Worm (Caenorhabditis elegans): ENCODE measurements around the gene C27H6.9.
"Not testable (repeated sequence)": the region's sequence is repeated elsewhere in the genome, so short reads cannot be mapped to it uniquely, and the experiment has no call there.

The C27H6.9 gene

ce11 chrV:9978425-9978824 is 4.2 kb upstream of the C27H6.9 start (continued):
- no peak for TF ChIP-seq nhr-23 (tag; optimal IDR thresholded peaks at IDR 0.05)
- no peak for TF ChIP-seq skn-1 (tag; optimal IDR thresholded peaks at IDR 0.05)
- TF ChIP-seq ama-1 (optimal IDR thresholded peaks at IDR 0.05), result no peak
- TF ChIP-seq unc-39 (tag; optimal IDR thresholded peaks at IDR 0.05), result no peak
- no peak for TF ChIP-seq nhr-77 (tag; optimal IDR thresholded peaks at IDR 0.05)

ce11 chrV:9980731-9981483 is 1.8 kb upstream of the C27H6.9 start, which contains the start of the genes ruvb-1 and tofu-1:
Gene ruvb-1 (minus strand): TSS chrV:9980802.
Gene tofu-1 (plus strand): TSS chrV:9981147.
- TF ChIP-seq sma-3 (GFP tag; optimal IDR thresholded peaks at IDR 0.05), result peak; percentile 91
- peak; percentile 58 for TF ChIP-seq C34F6.9 (tag; optimal IDR thresholded peaks at IDR 0.05)
- TF ChIP-seq sem-4 (tag; optimal IDR thresholded peaks at IDR 0.05), result peak; percentile 40
- TF ChIP-seq crh-2 (tag; optimal IDR thresholded peaks at IDR 0.05), result peak; percentile 65
- peak in 1 of 2 experiments; percentile 62 for TF ChIP-seq lsy-2 (tag; optimal IDR thresholded peaks at IDR 0.05)
- TF ChIP-seq unc-55 (GFP tag; optimal IDR thresholded peaks at IDR 0.05), result peak; percentile 58
- peak; percentile 5 for TF ChIP-seq blmp-1 (tag; optimal IDR thresholded peaks at IDR 0.05; ENCODE audit: insufficient read depth)
- peak; percentile 14 for TF ChIP-seq egl-27 (tag; optimal IDR thresholded peaks at IDR 0.05)
- TF ChIP-seq sma-9 (GFP tag; optimal IDR thresholded peaks at IDR 0.05), result peak; percentile 22
- TF ChIP-seq sma-9 (tag; optimal IDR thresholded peaks at IDR 0.05), result not testable (repeated sequence)
- TF ChIP-seq nhr-129 (tag; optimal IDR thresholded peaks at IDR 0.05), result peak; percentile 22
- peak; percentile 80 for TF ChIP-seq lin-13 (GFP tag; optimal IDR thresholded peaks at IDR 0.05)
- peak; percentile 68 for TF ChIP-seq gmeb-1 (tag; optimal IDR thresholded peaks at IDR 0.05)
- TF ChIP-seq fos-1 (tag; optimal IDR thresholded peaks at IDR 0.05), result peak; percentile 26
- TF ChIP-seq nhr-21 (tag; optimal IDR thresholded peaks at IDR 0.05), result peak; percentile 41
- TF ChIP-seq F13H6.1 (tag; optimal IDR thresholded peaks at IDR 0.05), result peak; percentile 85
- peak; percentile 56 for TF ChIP-seq lin-11 (tag; optimal IDR thresholded peaks at IDR 0.05)

- TF ChIP-seq unc-39 (tag; optimal IDR thresholded peaks at IDR 0.05) (no peak), nhr-10 (tag; optimal IDR thresholded peaks at IDR 0.05) (no peak), lsy-2 (tag; optimal IDR thresholded peaks at IDR 0.05) (peak in 1 of 2 experiments; percentile 25), nhr-25 (tag; optimal IDR thresholded peaks at IDR 0.05) (no peak), elt-1 (tag; optimal IDR thresholded peaks at IDR 0.05) (no peak), alr-1 (tag; optimal IDR thresholded peaks at IDR 0.05) (no peak)
Observed at ce11 chrV:9983529-9983928, 861 bp downstream of the C27H6.9 start.

ce11 chrV:9984821-9985220 is 2.2 kb downstream of the C27H6.9 start:
- TF ChIP-seq ama-1 (optimal IDR thresholded peaks at IDR 0.05) (peak; percentile 29), nhr-21 (tag; optimal IDR thresholded peaks at IDR 0.05) (no peak), unc-55 (GFP tag; optimal IDR thresholded peaks at IDR 0.05) (peak; percentile 52), C34F6.9 (tag; optimal IDR thresholded peaks at IDR 0.05) (peak; percentile 23), unc-62 (GFP tag; optimal IDR thresholded peaks at IDR 0.05) (no peak), gmeb-1 (tag; optimal IDR thresholded peaks at IDR 0.05) (no peak), F13H6.1 (tag; optimal IDR thresholded peaks at IDR 0.05) (peak; percentile 3), fos-1 (tag; optimal IDR thresholded peaks at IDR 0.05) (peak; percentile 58), blmp-1 (tag; optimal IDR thresholded peaks at IDR 0.05; ENCODE audit: insufficient read depth) (no peak), nhr-10 (tag; optimal IDR thresholded peaks at IDR 0.05) (no peak), nhr-23 (tag; optimal IDR thresholded peaks at IDR 0.05) (no peak), nhr-11 (tag; optimal IDR thresholded peaks at IDR 0.05) (peak; percentile 53), Y55F3AM.14 (GFP tag; optimal IDR thresholded peaks at IDR 0.05) (no peak), lin-11 (tag; optimal IDR thresholded peaks at IDR 0.05) (no peak), sem-4 (tag; optimal IDR thresholded peaks at IDR 0.05) (no peak), sma-3 (GFP tag; optimal IDR thresholded peaks at IDR 0.05) (no peak), crh-2 (tag; optimal IDR thresholded peaks at IDR 0.05) (peak; percentile 33), R02D3.7 (tag; optimal IDR thresholded peaks at IDR 0.05) (no peak)

ce11 chrV:9985227-9985864 is 2.7 kb downstream of the C27H6.9 start:
- no peak for TF ChIP-seq nhr-129 (tag; optimal IDR thresholded peaks at IDR 0.05)
- TF ChIP-seq F13H6.1 (tag; optimal IDR thresholded peaks at IDR 0.05), result peak; percentile 5
- no peak for TF ChIP-seq lin-13 (GFP tag; optimal IDR thresholded peaks at IDR 0.05)
- peak in 1 of 2 experiments; percentile 17 for TF ChIP-seq lsy-2 (tag; optimal IDR thresholded peaks at IDR 0.05)
- peak; percentile 51 for TF ChIP-seq sma-9 (GFP tag; optimal IDR thresholded peaks at IDR 0.05)
- no peak for TF ChIP-seq sma-9 (tag; optimal IDR thresholded peaks at IDR 0.05)
- TF ChIP-seq mbf-1 (tag; optimal IDR thresholded peaks at IDR 0.05), result no peak

Data from whole organism, L2 larva.